Fruit fly (Drosophila melanogaster): ENCODE data around the gene Arl2.

Gene Arl2

DNA sequence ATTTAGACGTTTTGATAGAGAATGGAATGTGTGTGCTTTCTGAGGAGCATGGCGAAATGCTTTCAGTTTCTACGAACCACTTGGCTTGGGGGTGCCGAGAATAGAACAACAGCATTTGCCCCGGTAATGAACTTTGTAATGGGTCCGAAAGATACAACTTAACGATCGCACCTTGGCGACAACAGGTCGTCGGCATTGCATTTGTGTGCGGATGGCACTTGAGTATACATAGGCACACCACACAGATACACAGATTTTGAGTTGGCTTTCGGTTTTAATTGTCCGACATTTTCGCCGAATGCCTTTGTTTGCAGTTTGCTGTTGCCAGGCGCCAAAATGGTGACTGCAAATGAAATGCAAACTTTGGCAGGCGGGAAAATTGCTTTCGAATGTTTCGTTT lies 13.1 kb downstream of the Arl2 start:
- TF ChIP-seq CG17806 (tag; optimal IDR thresholded peaks at IDR 0.05) = no peak
- no peak for TF ChIP-seq Pif1B (GFP tag; optimal IDR thresholded peaks at IDR 0.05)
- TF ChIP-seq CG12605 (GFP tag; IDR thresholded peaks at IDR 0.05) = no peak
- TF ChIP-seq CG8301 (tag; optimal IDR thresholded peaks at IDR 0.05) = no peak
- TF ChIP-seq EcR (GFP tag; optimal IDR thresholded peaks at IDR 0.05) = no peak
- TF ChIP-seq CG9948 (tag; optimal IDR thresholded peaks at IDR 0.05) = no peak
- no peak for TF ChIP-seq CG4496 (GFP tag; IDR thresholded peaks at IDR 0.05)
- TF ChIP-seq Snoo (tag; optimal IDR thresholded peaks at IDR 0.05) = no peak
- no peak for TF ChIP-seq CG32121 (GFP tag; IDR thresholded peaks at IDR 0.05)
- no peak for TF ChIP-seq CG14655 (GFP tag; optimal IDR thresholded peaks at IDR 0.05)

DNA sequence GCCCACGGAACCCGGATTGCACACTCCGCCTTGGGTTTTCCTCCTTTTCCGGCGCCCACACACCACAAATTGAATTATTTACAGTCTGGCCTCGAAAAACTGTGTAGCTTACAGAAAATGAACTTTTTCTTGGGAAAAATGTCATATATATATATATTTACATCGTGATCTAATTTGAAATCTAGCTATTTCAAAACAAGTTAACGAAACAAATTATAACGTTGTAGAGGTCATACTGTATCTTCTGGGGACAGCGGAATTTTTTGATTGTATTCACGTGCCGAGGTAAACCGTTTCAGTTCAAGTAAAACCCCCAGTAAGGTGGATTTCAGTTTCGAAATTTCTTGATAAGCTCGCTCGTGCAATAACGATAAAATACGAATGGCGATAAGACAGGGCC lies 13.6 kb downstream of the Arl2 start:
- TF ChIP-seq CG17806 (tag; optimal IDR thresholded peaks at IDR 0.05) = peak; percentile 3
- no peak; the same call in 1 of the 3 replicates for TF ChIP-seq fd96Ca (GFP tag; IDR thresholded peaks at IDR 0.05)
- peak; percentile 82 for TF ChIP-seq CG12605 (GFP tag; IDR thresholded peaks at IDR 0.05)
- TF ChIP-seq Snoo (tag; optimal IDR thresholded peaks at IDR 0.05) = peak; percentile 51
- TF ChIP-seq CG14655 (GFP tag; optimal IDR thresholded peaks at IDR 0.05) = no peak
- no peak for TF ChIP-seq EcR (GFP tag; optimal IDR thresholded peaks at IDR 0.05)
- TF ChIP-seq CG8301 (tag; optimal IDR thresholded peaks at IDR 0.05) = no peak
- TF ChIP-seq rn (GFP tag; IDR thresholded peaks at IDR 0.05) = no peak
- TF ChIP-seq CG10348 (GFP tag; IDR thresholded peaks at IDR 0.05) = no peak
- TF ChIP-seq CG8159 (tag; optimal IDR thresholded peaks at IDR 0.05) = no peak
- TF ChIP-seq Ets98B (GFP tag; IDR thresholded peaks at IDR 0.05) = peak; percentile 66
- TF ChIP-seq gl (tag; optimal IDR thresholded peaks at IDR 0.05) = no peak
- TF ChIP-seq Pif1A (GFP tag; optimal IDR thresholded peaks at IDR 0.05) = peak; percentile 9
- no peak for TF ChIP-seq CG34367 (tag; optimal IDR thresholded peaks at IDR 0.05)
- TF ChIP-seq D1 (tag; optimal IDR thresholded peaks at IDR 0.05) = no peak
- TF ChIP-seq CG4496 (GFP tag; IDR thresholded peaks at IDR 0.05) = peak; percentile 72; the same call in 2 of the 3 replicates
- TF ChIP-seq CG13204 (GFP tag; optimal IDR thresholded peaks at IDR 0.05) = no peak
- TF ChIP-seq CG15710 (tag; optimal IDR thresholded peaks at IDR 0.05) = no peak
- peak; percentile 74 for TF ChIP-seq CG32121 (GFP tag; IDR thresholded peaks at IDR 0.05)
- no peak for TF ChIP-seq CG9948 (tag; optimal IDR thresholded peaks at IDR 0.05)
- TF ChIP-seq Pif1B (GFP tag; optimal IDR thresholded peaks at IDR 0.05) = no peak

DNA sequence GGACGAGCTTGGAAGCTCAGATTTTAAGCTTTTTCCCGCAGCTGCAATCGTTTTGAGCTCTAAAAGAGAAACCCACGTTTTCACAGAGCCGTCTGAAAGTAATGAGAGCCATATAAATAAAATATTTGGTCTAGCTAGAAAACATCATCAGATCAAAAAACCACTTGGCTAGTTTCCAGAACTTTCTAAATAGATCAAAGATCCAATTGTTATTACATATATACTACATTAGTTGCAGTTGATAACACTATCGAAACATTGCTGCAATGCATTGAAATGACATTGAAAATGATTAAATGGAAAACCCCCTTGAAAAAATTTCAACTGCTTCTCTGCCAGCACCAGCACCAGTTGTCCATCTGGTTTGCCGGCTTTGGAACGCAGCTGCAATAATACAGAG lies 14.1 kb downstream of the Arl2 start:
- TF ChIP-seq CG8159 (tag; optimal IDR thresholded peaks at IDR 0.05) = peak; percentile 85
- peak; percentile 83 for TF ChIP-seq rn (GFP tag; IDR thresholded peaks at IDR 0.05)
- peak; percentile 89 for TF ChIP-seq Pif1A (GFP tag; optimal IDR thresholded peaks at IDR 0.05)
- no peak for TF ChIP-seq D1 (tag; optimal IDR thresholded peaks at IDR 0.05)
- TF ChIP-seq CG12605 (GFP tag; IDR thresholded peaks at IDR 0.05) = peak; percentile 85
- TF ChIP-seq CG9948 (tag; optimal IDR thresholded peaks at IDR 0.05) = peak; percentile 64
- TF ChIP-seq CG15710 (tag; optimal IDR thresholded peaks at IDR 0.05) = peak; percentile 86
- TF ChIP-seq Pif1B (GFP tag; optimal IDR thresholded peaks at IDR 0.05) = peak; percentile 83
- TF ChIP-seq Snoo (tag; optimal IDR thresholded peaks at IDR 0.05) = peak; percentile 50
- TF ChIP-seq CG4496 (GFP tag; IDR thresholded peaks at IDR 0.05) = peak; percentile 90
- peak; percentile 68 for TF ChIP-seq CG34367 (tag; optimal IDR thresholded peaks at IDR 0.05)
- peak; percentile 90 for TF ChIP-seq Ets98B (GFP tag; IDR thresholded peaks at IDR 0.05)
- TF ChIP-seq CG32121 (GFP tag; IDR thresholded peaks at IDR 0.05) = peak; percentile 96
- TF ChIP-seq CG17806 (tag; optimal IDR thresholded peaks at IDR 0.05) = peak; percentile 81
- no peak for TF ChIP-seq CG13204 (GFP tag; optimal IDR thresholded peaks at IDR 0.05)
- TF ChIP-seq gl (tag; optimal IDR thresholded peaks at IDR 0.05) = peak; percentile 41
- TF ChIP-seq fd96Ca (GFP tag; IDR thresholded peaks at IDR 0.05) = peak; percentile 91
- TF ChIP-seq CG14655 (GFP tag; optimal IDR thresholded peaks at IDR 0.05) = peak; percentile 58
- peak; percentile 93 for TF ChIP-seq CG10348 (GFP tag; IDR thresholded peaks at IDR 0.05)
- TF ChIP-seq EcR (GFP tag; optimal IDR thresholded peaks at IDR 0.05) = no peak
- peak; percentile 77 for TF ChIP-seq CG8301 (tag; optimal IDR thresholded peaks at IDR 0.05)

DNA sequence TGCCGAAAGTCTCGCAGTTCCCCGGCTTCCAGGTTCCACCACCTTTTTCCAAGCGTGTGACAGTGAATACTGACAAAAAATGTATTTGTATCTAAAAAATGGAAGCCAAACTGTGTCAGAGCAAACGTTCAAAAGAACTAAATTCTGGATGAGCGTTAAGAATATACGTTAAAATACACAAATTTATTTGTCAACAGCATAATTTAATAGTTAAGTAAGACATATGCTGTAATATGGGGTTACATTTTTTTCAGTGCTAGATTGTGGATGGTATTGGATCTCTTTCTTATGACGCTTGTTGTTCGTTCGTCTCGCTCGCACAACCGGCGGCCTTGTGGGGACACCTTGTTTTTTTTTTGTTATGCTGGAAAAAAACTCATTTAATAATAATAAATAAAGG lies 14.7 kb downstream of the Arl2 start:
- peak; percentile 87 for TF ChIP-seq CG8301 (tag; optimal IDR thresholded peaks at IDR 0.05)
- TF ChIP-seq Ets98B (GFP tag; IDR thresholded peaks at IDR 0.05) = peak; percentile 87
- peak; percentile 17; the same call in 1 of the 2 replicates for TF ChIP-seq CG10348 (GFP tag; IDR thresholded peaks at IDR 0.05)
- peak; percentile 95 for TF ChIP-seq Pif1A (GFP tag; optimal IDR thresholded peaks at IDR 0.05)
- TF ChIP-seq rn (GFP tag; IDR thresholded peaks at IDR 0.05) = peak; percentile 67
- TF ChIP-seq Pif1B (GFP tag; optimal IDR thresholded peaks at IDR 0.05) = peak; percentile 91
- TF ChIP-seq CG4496 (GFP tag; IDR thresholded peaks at IDR 0.05) = peak; percentile 93
- peak; percentile 82 for TF ChIP-seq CG32121 (GFP tag; IDR thresholded peaks at IDR 0.05)
- TF ChIP-seq gl (tag; optimal IDR thresholded peaks at IDR 0.05) = peak; percentile 70
- peak; percentile 55 for TF ChIP-seq CG12605 (GFP tag; IDR thresholded peaks at IDR 0.05)
- peak; percentile 43 for TF ChIP-seq Snoo (tag; optimal IDR thresholded peaks at IDR 0.05)
- no peak for TF ChIP-seq CG14655 (GFP tag; optimal IDR thresholded peaks at IDR 0.05)
- TF ChIP-seq CG34367 (tag; optimal IDR thresholded peaks at IDR 0.05) = peak; percentile 82
- peak; percentile 30 for TF ChIP-seq CG13204 (GFP tag; optimal IDR thresholded peaks at IDR 0.05)
- peak; percentile 89 for TF ChIP-seq CG9948 (tag; optimal IDR thresholded peaks at IDR 0.05)
- peak; percentile 81 for TF ChIP-seq fd96Ca (GFP tag; IDR thresholded peaks at IDR 0.05)
- TF ChIP-seq CG15710 (tag; optimal IDR thresholded peaks at IDR 0.05) = peak; percentile 85
- TF ChIP-seq CG8159 (tag; optimal IDR thresholded peaks at IDR 0.05) = peak; percentile 88
- peak; percentile 70 for TF ChIP-seq D1 (tag; optimal IDR thresholded peaks at IDR 0.05)
- TF ChIP-seq EcR (GFP tag; optimal IDR thresholded peaks at IDR 0.05) = peak; percentile 20
- TF ChIP-seq CG17806 (tag; optimal IDR thresholded peaks at IDR 0.05) = peak; percentile 91

DNA sequence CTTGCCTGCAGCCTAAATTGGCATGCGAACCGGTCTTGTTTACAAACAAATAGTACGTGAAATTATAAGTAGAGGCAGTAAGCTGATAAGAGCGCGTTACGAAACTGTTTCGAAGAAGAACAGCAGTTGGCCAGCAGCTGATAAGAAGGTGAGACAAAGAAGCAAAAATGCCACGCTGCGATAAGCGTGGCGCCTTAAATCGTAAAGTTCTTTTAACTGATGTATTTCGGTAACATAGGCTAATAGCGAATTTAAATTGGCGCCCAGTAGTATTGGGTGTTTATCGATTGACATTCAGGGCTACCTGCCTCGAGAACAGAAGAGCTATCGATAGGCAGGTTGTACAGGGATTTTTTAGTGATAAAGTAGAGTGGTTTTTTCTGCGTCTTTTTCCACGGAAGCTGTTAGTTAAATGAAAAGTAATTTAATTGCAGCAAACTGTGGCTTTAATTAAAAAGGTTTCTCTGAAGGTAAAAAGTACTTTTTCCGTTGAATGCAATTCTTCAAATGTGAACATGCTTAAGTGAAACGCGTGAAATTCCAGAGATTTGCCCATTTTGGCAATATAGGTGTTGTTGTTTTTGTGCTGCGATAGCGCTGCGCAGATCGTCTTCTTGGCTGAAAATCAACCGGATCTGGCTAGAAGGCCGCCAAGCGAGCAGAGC lies 15.9 kb downstream of the Arl2 start, which contains the start of gene stck:
TSS of gene stck (plus strand) at position 353 of the 665 bp plus-strand sequence.
- TF ChIP-seq CG8159 (tag; optimal IDR thresholded peaks at IDR 0.05) (peak; percentile 12), Ets98B (GFP tag; IDR thresholded peaks at IDR 0.05) (no peak)

Data from whole organism, pupa.